Worm (Caenorhabditis elegans): Measurements from ENCODE around the gene pgl-1.

ce11 chrIV:6965192-6965591 is 11.9 kb downstream of the pgl-1 start, which contains the start of gene ZK381.2:
- TF ChIP-seq nhr-25 (tag; optimal IDR thresholded peaks at IDR 0.05) (no peak), ztf-11 (tag; optimal IDR thresholded peaks at IDR 0.05) (no peak), nhr-23 (tag; optimal IDR thresholded peaks at IDR 0.05) (no peak)
